Worm (Caenorhabditis elegans) whole organism, L3 larva: ENCODE results near the gene W02B3.4.

ENCODE experiments used
- R02D3.7 ChIP-seq: fragments of 150-350 bp; optimal IDR thresholded peaks from 2 replicates; lab custom pipeline; 2014; ENCODE audit warnings: missing biosample characterization, missing genetic modification characterization
- ZK546.5 ChIP-seq: sonication (generic microtip); optimal IDR thresholded peaks from 2 replicates; lab custom pipeline; 2017; ENCODE audit warnings: missing biosample characterization, missing genetic modification characterization
- ama-1 ChIP-seq: fragments of 150-350 bp; optimal IDR thresholded peaks from 2 replicates; lab custom pipeline; 2018
- ceh-16 ChIP-seq: sonication (generic microtip); optimal IDR thresholded peaks from 2 replicates; lab custom pipeline; 2017; ENCODE audit warnings: missing biosample characterization, missing genetic modification characterization
- ceh-9 ChIP-seq: sonication (generic microtip); optimal IDR thresholded peaks from 2 replicates; lab custom pipeline; 2018; ENCODE audit warnings: missing biosample characterization, missing genetic modification characterization
- daf-12 ChIP-seq: fragments of 150-350 bp; optimal IDR thresholded peaks from 2 replicates; lab custom pipeline; 2014; ENCODE audit warnings: missing biosample characterization, missing genetic modification reagents, missing genetic modification characterization
- egl-27 ChIP-seq: sonication (generic microtip); optimal IDR thresholded peaks from 4 replicates; lab custom pipeline; 2017; ENCODE audit warnings: missing biosample characterization, missing genetic modification reagents, missing genetic modification characterization
- egl-5 ChIP-seq: fragments of 150-350 bp; optimal IDR thresholded peaks from 2 replicates; lab custom pipeline; 2017; ENCODE audit warnings: missing biosample characterization, missing genetic modification reagents, missing genetic modification characterization, inconsistent platforms
- elt-1 ChIP-seq: fragments of 150-350 bp; optimal IDR thresholded peaks from 2 replicates; lab custom pipeline; 2014; ENCODE audit warnings: missing biosample characterization, missing genetic modification characterization
- elt-3 ChIP-seq, 3 experiments: fragments of 150-350 bp in 1 of 3; sonication (generic microtip) in 2 of 3; optimal IDR thresholded peaks; 2 replicates in 2 of 3; 4 replicates in 1 of 3; lab custom pipeline; 2014 to 2017; ENCODE audit warnings: missing biosample characterization in 3 of 3, missing genetic modification characterization in 3 of 3
- eor-1 ChIP-seq, 2 experiments: fragments of 150-350 bp; optimal IDR thresholded peaks; 2 replicates each; lab custom pipeline; 2014 to 2018; ENCODE audit warnings: missing biosample characterization in 2 of 2, missing genetic modification characterization in 2 of 2
- fkh-10 ChIP-seq: sonication (generic microtip); optimal IDR thresholded peaks from 2 replicates; lab custom pipeline; 2017; ENCODE audit warnings: missing biosample characterization, missing genetic modification reagents, missing genetic modification characterization
- fkh-2 ChIP-seq: fragments of 150-350 bp; optimal IDR thresholded peaks from 2 replicates; lab custom pipeline; 2014; ENCODE audit warnings: missing biosample characterization, missing genetic modification reagents, missing genetic modification characterization
- fos-1 ChIP-seq: fragments of 150-350 bp; optimal IDR thresholded peaks from 2 replicates; lab custom pipeline; 2014; ENCODE audit warnings: missing biosample characterization, missing genetic modification characterization
- jun-1 ChIP-seq: fragments of 150-350 bp; optimal IDR thresholded peaks from 2 replicates; lab custom pipeline; 2014; ENCODE audit warnings: missing biosample characterization, missing genetic modification reagents, missing genetic modification characterization
- lin-15B ChIP-seq: fragments of 150-350 bp; optimal IDR thresholded peaks from 2 replicates; lab custom pipeline; 2014; ENCODE audit warnings: missing biosample characterization, missing genetic modification characterization
- lsy-12 ChIP-seq: sonication (generic microtip); optimal IDR thresholded peaks from 2 replicates; lab custom pipeline; 2016; ENCODE audit warnings: mild to moderate bottlenecking, missing genetic modification characterization, missing compliant biosample characterization
- nfya-1 ChIP-seq: sonication (generic microtip); optimal IDR thresholded peaks from 2 replicates; lab custom pipeline; 2017; ENCODE audit warnings: missing genetic modification characterization, mild to moderate bottlenecking, missing compliant biosample characterization, antibody characterized with exemption, moderate library complexity; ENCODE audit not compliant: insufficient read depth
- nhr-11 ChIP-seq: fragments of 150-350 bp; optimal IDR thresholded peaks from 2 replicates; lab custom pipeline; 2014; ENCODE audit warnings: missing biosample characterization, missing genetic modification characterization
- nhr-12 ChIP-seq: fragments of 150-350 bp; optimal IDR thresholded peaks from 2 replicates; lab custom pipeline; 2014; ENCODE audit warnings: missing biosample characterization, missing genetic modification characterization
- nhr-237 ChIP-seq: fragments of 150-350 bp; optimal IDR thresholded peaks from 2 replicates; lab custom pipeline; 2014; ENCODE audit warnings: missing biosample characterization, missing genetic modification characterization
- nhr-25 ChIP-seq: sonication (generic microtip); optimal IDR thresholded peaks from 2 replicates; lab custom pipeline; 2017; ENCODE audit warnings: missing biosample characterization, missing genetic modification characterization
- nhr-28 ChIP-seq: fragments of 150-350 bp; optimal IDR thresholded peaks from 2 replicates; lab custom pipeline; 2014; ENCODE audit warnings: missing biosample characterization, missing genetic modification characterization
- nhr-43 ChIP-seq: sonication (generic microtip); optimal IDR thresholded peaks from 2 replicates; lab custom pipeline; 2016; ENCODE audit warnings: mild to moderate bottlenecking, missing genetic modification characterization, missing compliant biosample characterization; ENCODE audit not compliant: poor library complexity, severe bottlenecking
- nhr-67 ChIP-seq: fragments of 150-350 bp; optimal IDR thresholded peaks from 2 replicates; lab custom pipeline; 2014; ENCODE audit warnings: missing biosample characterization, missing genetic modification characterization
- nhr-76 ChIP-seq: fragments of 150-350 bp; sonication (generic microtip); optimal IDR thresholded peaks from 5 replicates; lab custom pipeline; 2014; ENCODE audit warnings: missing biosample characterization, missing genetic modification characterization
- nhr-77 ChIP-seq: fragments of 150-350 bp; optimal IDR thresholded peaks from 2 replicates; lab custom pipeline; 2014; ENCODE audit warnings: missing biosample characterization, missing genetic modification characterization
- pha-4 ChIP-seq: fragments of 150-350 bp; optimal IDR thresholded peaks from 2 replicates; lab custom pipeline; 2014; ENCODE audit warnings: missing biosample characterization, missing genetic modification reagents, missing genetic modification characterization
- pqm-1 ChIP-seq: fragments of 150-350 bp; optimal IDR thresholded peaks from 2 replicates; lab custom pipeline; 2017; ENCODE audit warnings: missing biosample characterization, missing genetic modification characterization, inconsistent platforms
- skn-1 ChIP-seq: fragments of 150-350 bp; optimal IDR thresholded peaks from 2 replicates; lab custom pipeline; 2014; ENCODE audit warnings: missing biosample characterization, missing genetic modification characterization
- tbx-2 ChIP-seq: sonication (generic microtip); optimal IDR thresholded peaks from 2 replicates; lab custom pipeline; 2016; ENCODE audit warnings: mild to moderate bottlenecking, missing genetic modification characterization, missing compliant biosample characterization
- unc-39 ChIP-seq: sonication (generic microtip); optimal IDR thresholded peaks from 4 replicates; lab custom pipeline; 2017; ENCODE audit warnings: missing biosample characterization, missing genetic modification characterization
- unc-62 ChIP-seq: fragments of 150-350 bp; sonication (generic microtip); optimal IDR thresholded peaks from 4 replicates; lab custom pipeline; 2014; ENCODE audit warnings: missing biosample characterization, missing genetic modification reagents, missing genetic modification characterization
- zag-1 ChIP-seq: fragments of 150-350 bp; optimal IDR thresholded peaks from 2 replicates; lab custom pipeline; 2014; ENCODE audit warnings: missing biosample characterization, missing genetic modification characterization
- ztf-4 ChIP-seq: fragments of 150-350 bp; optimal IDR thresholded peaks from 2 replicates; lab custom pipeline; 2014; ENCODE audit warnings: missing biosample characterization, missing genetic modification characterization

W02B3.4 gene

ce11 chrIII:683318-683717, at the start of gene W02B3.4:
Gene W02B3.4, minus strand, starts transcription at chrIII:683418.
- no peak for TF ChIP-seq nhr-11 (tag; lab: Kevin White, UChicago)
- TF ChIP-seq eor-1 (tag; optimal IDR thresholded peaks at IDR 0.05; lab: Kevin White, UChicago), result no peak
- TF ChIP-seq nhr-76 (tag; lab: Kevin White, UChicago), result no peak
- TF ChIP-seq unc-39, result no peak
- TF ChIP-seq R02D3.7 (tag; lab: Kevin White, UChicago), result no peak
- no peak for TF ChIP-seq unc-62 (GFP tag; lab: Kevin White, UChicago)
- TF ChIP-seq nhr-25, result no peak
- TF ChIP-seq fkh-2 (tag; lab: Kevin White, UChicago), result no peak
- TF ChIP-seq egl-5 (tag; lab: Kevin White, UChicago), result no peak
- TF ChIP-seq lsy-12 (tag; lab: Kevin White, UChicago), result no peak
- TF ChIP-seq elt-1, result no peak

- no peak for TF ChIP-seq ama-1
- TF ChIP-seq lsy-12 (tag; lab: Kevin White, UChicago), result no peak
- no peak for TF ChIP-seq nhr-237 (tag; lab: Kevin White, UChicago)
- TF ChIP-seq unc-62 (GFP tag; lab: Kevin White, UChicago), result no peak
- no peak for TF ChIP-seq nhr-67 (tag; lab: Kevin White, UChicago)
- no peak for TF ChIP-seq ceh-16 (tag; lab: Kevin White, UChicago)
- no peak for TF ChIP-seq nhr-25
- TF ChIP-seq pqm-1 (tag; lab: Kevin White, UChicago), result no peak
- no peak for TF ChIP-seq fkh-10 (GFP tag; lab: Kevin White, UChicago)
- no peak for TF ChIP-seq elt-1
- no peak for TF ChIP-seq zag-1 (tag; lab: Kevin White, UChicago)
- no peak for TF ChIP-seq jun-1 (tag; lab: Kevin White, UChicago)
- TF ChIP-seq elt-3 (tag; optimal IDR thresholded peaks at IDR 0.05; lab: Kevin White, UChicago), result no peak
- no peak for TF ChIP-seq ztf-4
- TF ChIP-seq egl-5 (tag; lab: Kevin White, UChicago), result no peak
These were observed 45.5 kb upstream of the W02B3.4 start for ce11 chrIII:728694-729093.

ce11 chrIII:728074-728473, 44.9 kb upstream of the W02B3.4 start:
- TF ChIP-seq ZK546.5 (tag; lab: Kevin White, UChicago) (no peak), ztf-4 (no peak), jun-1 (tag; lab: Kevin White, UChicago) (no peak), nhr-237 (tag; lab: Kevin White, UChicago) (no peak), nhr-76 (tag; lab: Kevin White, UChicago) (no peak), egl-27 (tag; lab: Kevin White, UChicago) (no peak), nhr-67 (tag; lab: Kevin White, UChicago) (no peak), lin-15B (tag; lab: Kevin White, UChicago) (no peak), fkh-10 (GFP tag; lab: Kevin White, UChicago) (no peak), nhr-28 (tag; lab: Kevin White, UChicago) (no peak), nfya-1 (tag; lab: Kevin White, UChicago) (no peak), fkh-2 (tag; lab: Kevin White, UChicago) (no peak), skn-1 (tag; lab: Kevin White, UChicago) (no peak), tbx-2 (tag; lab: Kevin White, UChicago) (no peak), nhr-77 (tag; lab: Kevin White, UChicago) (no peak), unc-39 (no peak)

- no peak for TF ChIP-seq egl-27 (tag; lab: Kevin White, UChicago)
- TF ChIP-seq nfya-1 (tag; lab: Kevin White, UChicago), result no peak
- TF ChIP-seq zag-1 (tag; lab: Kevin White, UChicago), result no peak
These were observed 41.6 kb upstream of the W02B3.4 start, which contains the start of gene flp-24 for ce11 chrIII:724819-725218. Gene flp-24, plus strand, starts transcription at chrIII:725119.

ce11 chrIII:710042-710441, 26.8 kb upstream of the W02B3.4 start:
- TF ChIP-seq nhr-25, result no peak
- no peak for TF ChIP-seq pha-4 (tag; lab: Kevin White, UChicago)
- no peak for TF ChIP-seq nhr-237 (tag; lab: Kevin White, UChicago)
- TF ChIP-seq fos-1, result no peak
- TF ChIP-seq ceh-9 (tag; lab: Kevin White, UChicago), result no peak
- TF ChIP-seq nhr-77 (tag; lab: Kevin White, UChicago), result no peak
- no peak for TF ChIP-seq unc-39
- TF ChIP-seq nhr-43 (tag; lab: Kevin White, UChicago), result no peak
- TF ChIP-seq ztf-4, result no peak
- TF ChIP-seq daf-12, result no peak
- TF ChIP-seq nhr-12 (tag; lab: Kevin White, UChicago), result no peak
